Worm (Caenorhabditis elegans) whole organism, young adult: ENCODE measurements around the gene F59F5.3.

Experiments
- B0019.2 ChIP-seq: fragments of 200-800 bp; sonication (Bioruptor generic); conservative IDR thresholded peaks from 2 replicates; pipeline ENCODE4 v1.3.6; 2022; ENCODE audit warnings: missing genetic modification reagents, missing genetic modification characterization, missing compliant biosample characterization
- B0035.1 ChIP-seq: sonication (generic microtip); optimal IDR thresholded peaks from 2 replicates; lab custom pipeline; 2016; ENCODE audit warnings: missing genetic modification characterization, mild to moderate bottlenecking, missing compliant biosample characterization, missing genotype, missing genetic modification reagents
- B0261.1 ChIP-seq: sonication (generic microtip); optimal IDR thresholded peaks from 2 replicates; lab custom pipeline; 2016; ENCODE audit warnings: mild to moderate bottlenecking, missing genetic modification characterization, moderate library complexity, missing compliant biosample characterization
- B0336.3 ChIP-seq: fragments of 200-800 bp; sonication (Bioruptor generic); IDR thresholded peaks from 2 replicates; pipeline ENCODE4 v1.3.6; 2022; ENCODE audit warnings: missing genetic modification characterization, missing compliant biosample characterization
- F23B12.7 ChIP-seq: sonication (generic microtip); optimal IDR thresholded peaks from 2 replicates; lab custom pipeline; 2017; ENCODE audit warnings: missing genetic modification characterization, mild to moderate bottlenecking, missing compliant biosample characterization, antibody characterized with exemption, moderate library complexity; ENCODE audit not compliant: insufficient read depth
- F33H1.4 ChIP-seq: fragments of 200-800 bp; sonication (Bioruptor generic); IDR thresholded peaks from 2 replicates; pipeline ENCODE4 v1.3.6; 2022; ENCODE audit warnings: missing genetic modification reagents, missing genetic modification characterization, missing compliant biosample characterization
- F57A8.1 ChIP-seq: fragments of 200-800 bp; sonication (Bioruptor generic); optimal IDR thresholded peaks from 2 replicates; lab custom pipeline; 2018; ENCODE audit warnings: mild to moderate bottlenecking, missing genetic modification characterization, moderate library complexity, missing compliant biosample characterization
- K11D2.4 ChIP-seq: fragments of 200-800 bp; sonication (Bioruptor generic); IDR thresholded peaks from 2 replicates; pipeline ENCODE4 v1.3.6; 2022; ENCODE audit warnings: missing genetic modification reagents, missing genetic modification characterization, missing compliant biosample characterization
- T07F8.4 ChIP-seq: sonication (generic microtip); optimal IDR thresholded peaks from 2 replicates; lab custom pipeline; 2016; ENCODE audit warnings: mild to moderate bottlenecking, missing genetic modification characterization, moderate library complexity, missing compliant biosample characterization
- Y53F4B.3 ChIP-seq: fragments of 200-800 bp; sonication (Bioruptor generic); IDR thresholded peaks from 2 replicates; pipeline ENCODE4 v1.3.6; 2022; ENCODE audit warnings: missing genetic modification reagents, missing genetic modification characterization, missing compliant biosample characterization
- Y95B8A.8 ChIP-seq: fragments of 200-800 bp; sonication (Bioruptor generic); IDR thresholded peaks from 2 replicates; pipeline ENCODE4 v1.3.6; 2022; ENCODE audit warnings: missing genetic modification reagents, missing genetic modification characterization, missing compliant biosample characterization
- attf-3 ChIP-seq: fragments of 200-800 bp; sonication (Bioruptor generic); conservative IDR thresholded peaks from 2 replicates; pipeline ENCODE4 v1.3.6; 2022; ENCODE audit warnings: missing genetic modification reagents, missing genetic modification characterization, missing compliant biosample characterization
- cebp-1 ChIP-seq, 2 experiments: fragments of 200-800 bp in 1 of 2; sonication (Bioruptor generic) in 1 of 2; sonication (generic microtip) in 1 of 2; IDR thresholded peaks in 1 of 2; optimal IDR thresholded peaks in 1 of 2; 2 replicates each; pipeline versions ENCODE4 v1.3.6 to Lab custom; 2017 to 2022; ENCODE audit warnings: missing compliant biosample characterization in 2 of 2, missing genetic modification characterization in 2 of 2, mild to moderate bottlenecking in 1 of 2, missing genetic modification reagents in 1 of 2, moderate library complexity in 1 of 2
- die-1 ChIP-seq: sonication (generic microtip); optimal IDR thresholded peaks from 2 replicates; lab custom pipeline; 2016; ENCODE audit warnings: missing genotype, mild to moderate bottlenecking, missing genetic modification characterization, missing compliant biosample characterization
- egl-44 ChIP-seq: fragments of 200-800 bp; sonication (Bioruptor generic); IDR thresholded peaks from 2 replicates; pipeline ENCODE4 v1.3.6; 2022; ENCODE audit warnings: missing genetic modification reagents, missing genetic modification characterization, missing compliant biosample characterization
- egrh-3 ChIP-seq: fragments of 200-800 bp; sonication (Bioruptor generic); IDR thresholded peaks from 2 replicates; pipeline ENCODE4 v1.3.6; 2022; ENCODE audit warnings: missing genetic modification reagents, missing genetic modification characterization, missing compliant biosample characterization
- gei-17 ChIP-seq: fragments of 200-800 bp; sonication (Bioruptor generic); optimal IDR thresholded peaks from 2 replicates; lab custom pipeline; 2018; ENCODE audit warnings: mild to moderate bottlenecking, missing genetic modification characterization, missing compliant biosample characterization
- hlh-12 ChIP-seq: sonication (generic microtip); optimal IDR thresholded peaks from 2 replicates; lab custom pipeline; 2016; ENCODE audit warnings: missing genetic modification characterization, missing compliant biosample characterization
- let-526 ChIP-seq: fragments of 200-800 bp; sonication (Bioruptor generic); IDR thresholded peaks from 2 replicates; pipeline ENCODE4 v1.3.6; 2022; ENCODE audit warnings: missing genetic modification reagents, missing genetic modification characterization, missing compliant biosample characterization
- lin-54 ChIP-seq: fragments of 200-800 bp; sonication (Bioruptor generic); optimal IDR thresholded peaks from 2 replicates; lab custom pipeline; 2018; ENCODE audit warnings: mild to moderate bottlenecking, missing genetic modification characterization, missing compliant biosample characterization
- lsl-1 ChIP-seq: fragments of 200-800 bp; sonication (Bioruptor generic); optimal IDR thresholded peaks from 2 replicates; lab custom pipeline; 2018; ENCODE audit warnings: mild to moderate bottlenecking, missing genetic modification characterization, moderate library complexity, missing compliant biosample characterization
- lsy-27 ChIP-seq: sonication (generic microtip); optimal IDR thresholded peaks from 2 replicates; lab custom pipeline; 2017; ENCODE audit warnings: missing genetic modification characterization, mild to moderate bottlenecking, missing compliant biosample characterization, antibody characterized with exemption, missing genotype, borderline replicate concordance; ENCODE audit not compliant: insufficient read depth
- madf-10 ChIP-seq: sonication (generic microtip); optimal IDR thresholded peaks from 2 replicates; lab custom pipeline; 2016; ENCODE audit warnings: mild to moderate bottlenecking, missing genetic modification characterization, missing compliant biosample characterization
- madf-6 ChIP-seq: fragments of 200-800 bp; sonication (Bioruptor generic); IDR thresholded peaks from 2 replicates; pipeline ENCODE4 v1.3.6; 2022; ENCODE audit warnings: missing genetic modification reagents, missing genetic modification characterization, missing compliant biosample characterization
- madf-8 ChIP-seq: fragments of 200-800 bp; sonication (Bioruptor generic); conservative IDR thresholded peaks from 2 replicates; pipeline ENCODE4 v1.3.6; 2022; ENCODE audit warnings: missing genetic modification reagents, missing genetic modification characterization, missing compliant biosample characterization
- mel-28 ChIP-seq: sonication (generic microtip); optimal IDR thresholded peaks from 2 replicates; lab custom pipeline; 2016; ENCODE audit warnings: borderline replicate concordance, mild to moderate bottlenecking, missing genetic modification characterization, missing compliant biosample characterization
- mxl-1 ChIP-seq: sonication (generic microtip); optimal IDR thresholded peaks from 2 replicates; lab custom pipeline; 2016; ENCODE audit warnings: missing genetic modification characterization, missing compliant biosample characterization
- nhr-179 ChIP-seq: sonication (generic microtip); optimal IDR thresholded peaks from 2 replicates; lab custom pipeline; 2016; ENCODE audit warnings: mild to moderate bottlenecking, missing genetic modification characterization, missing compliant biosample characterization
- pha-4 ChIP-seq: fragments of 150-350 bp; sonication (generic microtip); optimal IDR thresholded peaks from 2 replicates; lab custom pipeline; 2014; ENCODE audit warnings: missing biosample characterization, missing genetic modification reagents, missing genetic modification characterization
- snpc-1.3 ChIP-seq: sonication (generic microtip); optimal IDR thresholded peaks from 2 replicates; lab custom pipeline; 2017; ENCODE audit warnings: missing genetic modification characterization, mild to moderate bottlenecking, missing compliant biosample characterization, antibody characterized with exemption, moderate library complexity, missing genotype, missing genetic modification reagents; ENCODE audit not compliant: insufficient read depth
- snpc-3.4 ChIP-seq: sonication (generic microtip); optimal IDR thresholded peaks from 2 replicates; lab custom pipeline; 2017; ENCODE audit warnings: missing genetic modification characterization, mild to moderate bottlenecking, missing compliant biosample characterization, antibody characterized with exemption, moderate library complexity, missing genotype, missing genetic modification reagents
- sptf-2 ChIP-seq: fragments of 200-800 bp; sonication (Bioruptor generic); optimal IDR thresholded peaks from 2 replicates; lab custom pipeline; 2018; ENCODE audit warnings: mild to moderate bottlenecking, missing genetic modification characterization, missing compliant biosample characterization
- unc-130 ChIP-seq: sonication (generic microtip); optimal IDR thresholded peaks from 2 replicates; lab custom pipeline; 2016; ENCODE audit warnings: missing genetic modification reagents, missing genetic modification characterization, missing compliant biosample characterization
- unc-62 ChIP-seq: fragments of 150-350 bp; optimal IDR thresholded peaks from 2 replicates; lab custom pipeline; 2014; ENCODE audit warnings: missing biosample characterization, missing genetic modification reagents, missing genetic modification characterization
- zim-3 ChIP-seq: sonication (generic microtip); optimal IDR thresholded peaks from 2 replicates; lab custom pipeline; 2017; ENCODE audit warnings: mild to moderate bottlenecking, missing genetic modification characterization, moderate library complexity, missing compliant biosample characterization
- ztf-28 ChIP-seq: fragments of 200-800 bp; sonication (Bioruptor generic); IDR thresholded peaks from 2 replicates; pipeline ENCODE4 v1.3.6; 2022; ENCODE audit warnings: missing genetic modification reagents, missing genetic modification characterization, missing compliant biosample characterization

The F59F5.3 gene

ce11 chrX:10521313-10521712 lies 20.9 kb downstream of the F59F5.3 start, which contains the start of gene F14F3.4:
F14F3.4 (minus strand) TSS chrX:10521413.
- TF ChIP-seq madf-10 (tag; lab: Kevin White, UChicago) (no peak), Y53F4B.3 (GFP tag; lab: Robert Waterston, UW) (no peak), unc-130 (GFP tag; lab: Kevin White, UChicago) (no peak), mxl-1 (no peak)

DNA sequence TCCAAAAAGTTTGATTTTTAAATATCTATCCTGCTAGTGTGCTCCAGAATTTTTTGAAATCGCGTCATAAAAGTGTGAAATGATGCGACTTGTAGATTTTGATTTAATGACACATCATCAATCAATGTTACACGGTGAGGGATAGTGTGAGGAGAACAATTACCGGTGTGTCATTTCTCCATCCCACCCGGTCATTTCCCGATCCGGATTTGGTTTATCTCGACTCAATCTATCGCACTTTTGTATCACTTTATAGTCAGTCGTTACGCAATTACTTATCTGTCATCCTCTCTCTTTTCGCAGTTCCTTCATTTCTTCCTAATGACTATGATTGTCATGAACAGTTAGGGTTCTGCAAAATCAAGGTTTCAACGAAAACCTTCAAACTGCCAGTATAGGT lies 22.0 kb downstream of the F59F5.3 start:
- no peak for TF ChIP-seq hlh-12 (tag; lab: Kevin White, UChicago)
- TF ChIP-seq lsl-1 (GFP tag; lab: Kevin White, UChicago) = no peak
- no peak for TF ChIP-seq egrh-3 (GFP tag; lab: Robert Waterston, UW)
- TF ChIP-seq sptf-2 (GFP tag; lab: Kevin White, UChicago) = no peak
- TF ChIP-seq unc-62 (GFP tag; lab: Kevin White, UChicago) = peak; percentile 82
- TF ChIP-seq K11D2.4 (GFP tag; lab: Robert Waterston, UW) = no peak

ce11 chrX:10516549-10516948 lies 25.7 kb downstream of the F59F5.3 start:
- TF ChIP-seq cebp-1 (GFP tag; IDR thresholded peaks at IDR 0.05; lab: Robert Waterston, UW) (no peak), cebp-1 (tag; optimal IDR thresholded peaks at IDR 0.05; lab: Kevin White, UChicago) (no peak), madf-8 (GFP tag; lab: Robert Waterston, UW) (0 out of 2 replicates have a peak, but pooled peaks have one; percentile 10)
- TF ChIP-seq, all 124 proteins: peak for 1

- TF ChIP-seq gei-17 (GFP tag; lab: Kevin White, UChicago) = no peak
Measured at ce11 chrX:10514834-10515233, 27.4 kb downstream of the F59F5.3 start.

ce11 chrX:10514056-10514455 lies 28.2 kb downstream of the F59F5.3 start:
- TF ChIP-seq pha-4 (tag; lab: Kevin White, UChicago) (no peak), ztf-28 (GFP tag; lab: Robert Waterston, UW) (no peak), zim-3 (tag; lab: Kevin White, UChicago) (no peak), mel-28 (tag; lab: Kevin White, UChicago) (no peak), mxl-1 (no peak), lsy-27 (tag; lab: Kevin White, UChicago) (no peak)

ce11 chrX:10507971-10508370 lies 34.2 kb downstream of the F59F5.3 start:
- TF ChIP-seq snpc-1.3 = no peak
- TF ChIP-seq, all 124 proteins: peak for 0

ce11 chrX:10505193-10505592 lies 37.0 kb downstream of the F59F5.3 start:
- TF ChIP-seq F33H1.4 (GFP tag; lab: Robert Waterston, UW) (no peak), die-1 (tag; lab: Kevin White, UChicago) (no peak), B0019.2 (no peak), B0261.1 (tag; lab: Kevin White, UChicago) (no peak), egl-44 (GFP tag; lab: Robert Waterston, UW) (no peak), T07F8.4 (tag; lab: Kevin White, UChicago) (no peak)

- TF ChIP-seq Y95B8A.8 (GFP tag; lab: Robert Waterston, UW) (no peak), snpc-3.4 (tag; lab: Kevin White, UChicago) (no peak), F23B12.7 (tag; lab: Kevin White, UChicago) (no peak), let-526 (GFP tag; lab: Robert Waterston, UW) (no peak), lin-54 (no peak), B0035.1 (tag; lab: Kevin White, UChicago) (no peak), F57A8.1 (GFP tag; lab: Kevin White, UChicago) (no peak), B0336.3 (GFP tag; lab: Robert Waterston, UW) (no peak), attf-3 (no peak), Y53F4B.3 (GFP tag; lab: Robert Waterston, UW) (no peak), nhr-179 (tag; lab: Kevin White, UChicago) (no peak), madf-6 (no peak)
Measured at ce11 chrX:10503393-10503792, 38.8 kb downstream of the F59F5.3 start.
